Worm (Caenorhabditis elegans) whole organism, L2 larva: Measurements from ENCODE around the gene cex-2.

Source experiments
- ceh-82 ChIP-seq: fragments of 150-350 bp; optimal IDR thresholded peaks from 2 replicates; lab custom pipeline; 2014; ENCODE audit warnings: missing biosample characterization, missing genetic modification characterization
- nhr-11 ChIP-seq: fragments of 150-350 bp; optimal IDR thresholded peaks from 2 replicates; lab custom pipeline; 2014; ENCODE audit warnings: missing biosample characterization, missing genetic modification characterization
- nhr-12 ChIP-seq: fragments of 150-350 bp; optimal IDR thresholded peaks from 2 replicates; lab custom pipeline; 2014; ENCODE audit warnings: missing biosample characterization, missing genetic modification characterization
- unc-62 ChIP-seq: fragments of 150-350 bp; optimal IDR thresholded peaks from 2 replicates; lab custom pipeline; 2014; ENCODE audit warnings: missing biosample characterization, missing genetic modification reagents, missing genetic modification characterization

DNA sequence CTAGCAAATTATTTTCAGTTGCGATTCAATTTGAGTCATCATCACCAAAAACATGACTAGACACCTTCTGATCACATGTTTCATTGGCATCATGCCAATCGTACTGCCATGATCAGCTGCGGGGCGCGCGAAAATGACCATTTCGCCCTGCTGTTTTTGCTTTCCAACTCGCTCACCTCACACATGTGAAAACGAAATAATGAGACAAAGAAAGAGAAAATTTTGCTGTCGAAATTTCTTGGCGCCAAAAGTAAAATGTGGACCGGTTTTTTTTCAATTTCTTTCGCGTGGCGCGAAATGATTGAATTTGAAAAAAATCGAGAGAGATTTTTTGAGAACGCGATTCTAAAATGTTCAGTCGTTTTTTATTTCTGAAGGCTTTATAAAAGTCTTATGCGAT, 28.3 kb downstream of the cex-2 start:
- TF ChIP-seq nhr-11 (tag; lab: Kevin White, UChicago) = no peak
- TF ChIP-seq nhr-12 = no peak
- no peak for TF ChIP-seq unc-62
- no peak for TF ChIP-seq ceh-82
